Worm (Caenorhabditis elegans) whole organism, L3 larva: ENCODE measurements around the gene cts-1.

Experiments used
- R02D3.7 ChIP-seq: fragments of 150-350 bp; optimal IDR thresholded peaks from 2 replicates; lab custom pipeline; 2014; ENCODE audit warnings: missing biosample characterization, missing genetic modification characterization
- ZK546.5 ChIP-seq: sonication (generic microtip); optimal IDR thresholded peaks from 2 replicates; lab custom pipeline; 2017; ENCODE audit warnings: missing biosample characterization, missing genetic modification characterization
- aly-2 ChIP-seq: fragments of 150-350 bp; optimal IDR thresholded peaks from 2 replicates; lab custom pipeline; 2014; ENCODE audit warnings: missing biosample characterization, missing genetic modification characterization
- ama-1 ChIP-seq: fragments of 150-350 bp; optimal IDR thresholded peaks from 2 replicates; lab custom pipeline; 2018
- ceh-16 ChIP-seq: sonication (generic microtip); optimal IDR thresholded peaks from 2 replicates; lab custom pipeline; 2017; ENCODE audit warnings: missing biosample characterization, missing genetic modification characterization
- ceh-82 ChIP-seq: fragments of 150-350 bp; optimal IDR thresholded peaks from 2 replicates; lab custom pipeline; 2014; ENCODE audit warnings: missing biosample characterization, missing genetic modification characterization
- daf-12 ChIP-seq: fragments of 150-350 bp; optimal IDR thresholded peaks from 2 replicates; lab custom pipeline; 2014; ENCODE audit warnings: missing biosample characterization, missing genetic modification reagents, missing genetic modification characterization
- egl-5 ChIP-seq: fragments of 150-350 bp; optimal IDR thresholded peaks from 2 replicates; lab custom pipeline; 2017; ENCODE audit warnings: missing biosample characterization, missing genetic modification reagents, missing genetic modification characterization, inconsistent platforms
- elt-1 ChIP-seq: fragments of 150-350 bp; optimal IDR thresholded peaks from 2 replicates; lab custom pipeline; 2014; ENCODE audit warnings: missing biosample characterization, missing genetic modification characterization
- elt-2 ChIP-seq: sonication (generic microtip); optimal IDR thresholded peaks from 2 replicates; lab custom pipeline; 2016; ENCODE audit warnings: missing genetic modification reagents, mild to moderate bottlenecking, missing genetic modification characterization, missing compliant biosample characterization
- eor-1 ChIP-seq, 2 experiments: fragments of 150-350 bp; optimal IDR thresholded peaks; 2 replicates each; lab custom pipeline; 2014 to 2018; ENCODE audit warnings: missing biosample characterization in 2 of 2, missing genetic modification characterization in 2 of 2
- fkh-2 ChIP-seq: fragments of 150-350 bp; optimal IDR thresholded peaks from 2 replicates; lab custom pipeline; 2014; ENCODE audit warnings: missing biosample characterization, missing genetic modification reagents, missing genetic modification characterization
- fos-1 ChIP-seq: fragments of 150-350 bp; optimal IDR thresholded peaks from 2 replicates; lab custom pipeline; 2014; ENCODE audit warnings: missing biosample characterization, missing genetic modification characterization
- hmg-11 ChIP-seq: sonication (generic microtip); optimal IDR thresholded peaks from 2 replicates; lab custom pipeline; 2016; ENCODE audit warnings: missing genetic modification characterization, missing compliant biosample characterization
- jun-1 ChIP-seq: fragments of 150-350 bp; optimal IDR thresholded peaks from 2 replicates; lab custom pipeline; 2014; ENCODE audit warnings: missing biosample characterization, missing genetic modification reagents, missing genetic modification characterization
- lsy-12 ChIP-seq: sonication (generic microtip); optimal IDR thresholded peaks from 2 replicates; lab custom pipeline; 2016; ENCODE audit warnings: mild to moderate bottlenecking, missing genetic modification characterization, missing compliant biosample characterization
- mdl-1 ChIP-seq: fragments of 150-350 bp; optimal IDR thresholded peaks from 2 replicates; lab custom pipeline; 2014; ENCODE audit warnings: missing biosample characterization, missing genetic modification characterization
- mml-1 ChIP-seq: fragments of 150-350 bp; sonication (generic microtip); optimal IDR thresholded peaks from 3 replicates; lab custom pipeline; 2014; ENCODE audit warnings: missing biosample characterization, missing genetic modification characterization
- nfya-1 ChIP-seq: sonication (generic microtip); optimal IDR thresholded peaks from 2 replicates; lab custom pipeline; 2017; ENCODE audit warnings: missing genetic modification characterization, mild to moderate bottlenecking, missing compliant biosample characterization, antibody characterized with exemption, moderate library complexity; ENCODE audit not compliant: insufficient read depth
- nhr-11 ChIP-seq: fragments of 150-350 bp; optimal IDR thresholded peaks from 2 replicates; lab custom pipeline; 2014; ENCODE audit warnings: missing biosample characterization, missing genetic modification characterization
- nhr-12 ChIP-seq: fragments of 150-350 bp; optimal IDR thresholded peaks from 2 replicates; lab custom pipeline; 2014; ENCODE audit warnings: missing biosample characterization, missing genetic modification characterization
- nhr-23 ChIP-seq: fragments of 150-350 bp; optimal IDR thresholded peaks from 2 replicates; lab custom pipeline; 2014; ENCODE audit warnings: missing biosample characterization, missing genetic modification reagents, missing genetic modification characterization
- nhr-237 ChIP-seq: fragments of 150-350 bp; optimal IDR thresholded peaks from 2 replicates; lab custom pipeline; 2014; ENCODE audit warnings: missing biosample characterization, missing genetic modification characterization
- nhr-25 ChIP-seq: sonication (generic microtip); optimal IDR thresholded peaks from 2 replicates; lab custom pipeline; 2017; ENCODE audit warnings: missing biosample characterization, missing genetic modification characterization
- nhr-28 ChIP-seq: fragments of 150-350 bp; optimal IDR thresholded peaks from 2 replicates; lab custom pipeline; 2014; ENCODE audit warnings: missing biosample characterization, missing genetic modification characterization
- nhr-76 ChIP-seq: fragments of 150-350 bp; sonication (generic microtip); optimal IDR thresholded peaks from 5 replicates; lab custom pipeline; 2014; ENCODE audit warnings: missing biosample characterization, missing genetic modification characterization
- nhr-77 ChIP-seq: fragments of 150-350 bp; optimal IDR thresholded peaks from 2 replicates; lab custom pipeline; 2014; ENCODE audit warnings: missing biosample characterization, missing genetic modification characterization
- pha-4 ChIP-seq: fragments of 150-350 bp; optimal IDR thresholded peaks from 2 replicates; lab custom pipeline; 2014; ENCODE audit warnings: missing biosample characterization, missing genetic modification reagents, missing genetic modification characterization
- pqm-1 ChIP-seq: fragments of 150-350 bp; optimal IDR thresholded peaks from 2 replicates; lab custom pipeline; 2017; ENCODE audit warnings: missing biosample characterization, missing genetic modification characterization, inconsistent platforms
- sea-2 ChIP-seq: fragments of 150-350 bp; sonication (generic microtip); optimal IDR thresholded peaks from 4 replicates; lab custom pipeline; 2014; ENCODE audit warnings: missing biosample characterization, missing genetic modification reagents, missing genetic modification characterization
- snpc-4 ChIP-seq: fragments of 150-350 bp; optimal IDR thresholded peaks from 2 replicates; lab custom pipeline; 2014; ENCODE audit warnings: missing biosample characterization, missing genetic modification characterization
- ztf-11 ChIP-seq: fragments of 150-350 bp; optimal IDR thresholded peaks from 2 replicates; lab custom pipeline; 2014; ENCODE audit warnings: missing biosample characterization, missing genetic modification characterization
- ztf-4 ChIP-seq: fragments of 150-350 bp; optimal IDR thresholded peaks from 2 replicates; lab custom pipeline; 2014; ENCODE audit warnings: missing biosample characterization, missing genetic modification characterization

The cts-1 gene

ce11 chrIII:10202391-10202790 is 14.0 kb downstream of the cts-1 start:
- TF ChIP-seq fkh-2 (no peak), nhr-23 (no peak), mml-1 (tag; lab: Kevin White, UChicago) (no peak), nhr-25 (tag; lab: Kevin White, UChicago) (peak; percentile 41), pha-4 (no peak), nhr-11 (tag; lab: Kevin White, UChicago) (no peak), elt-1 (tag; lab: Kevin White, UChicago) (no peak)

ce11 chrIII:10201235-10201634 is 15.2 kb downstream of the cts-1 start, which contains the start of the genes T20G5.13 and T20G5.12:
T20G5.13 (minus strand) TSS chrIII:10201335.
T20G5.12 (plus strand) TSS chrIII:10201604.
- TF ChIP-seq ztf-4 (tag; lab: Kevin White, UChicago): no peak
- TF ChIP-seq ceh-82 (tag; lab: Kevin White, UChicago): no peak
- no peak for TF ChIP-seq sea-2 (GFP tag; lab: Kevin White, UChicago)
- TF ChIP-seq R02D3.7: no peak
- TF ChIP-seq aly-2: no peak
- no peak for TF ChIP-seq mml-1 (tag; lab: Kevin White, UChicago)
- TF ChIP-seq eor-1 (tag; optimal IDR thresholded peaks at IDR 0.05; lab: Kevin White, UChicago): no peak
- TF ChIP-seq ceh-16 (tag; lab: Kevin White, UChicago): no peak
- no peak for TF ChIP-seq nhr-11 (tag; lab: Kevin White, UChicago)
- no peak for TF ChIP-seq nhr-12 (tag; lab: Kevin White, UChicago)
- no peak for TF ChIP-seq mdl-1 (tag; lab: Kevin White, UChicago)
- TF ChIP-seq fos-1: no peak
- TF ChIP-seq ztf-11 (tag; lab: Kevin White, UChicago): no peak
- no peak for TF ChIP-seq elt-1 (tag; lab: Kevin White, UChicago)
- TF ChIP-seq nfya-1: no peak
- no peak for TF ChIP-seq elt-2 (tag; lab: Kevin White, UChicago)

ce11 chrIII:10199052-10199451 is 17.4 kb downstream of the cts-1 start, which contains the start of gene T20G5.8:
T20G5.8 (plus strand) TSS chrIII:10199352.
- TF ChIP-seq nhr-11 (tag; lab: Kevin White, UChicago) (no peak), elt-2 (tag; lab: Kevin White, UChicago) (no peak), snpc-4 (tag; lab: Kevin White, UChicago) (no peak), nfya-1 (no peak), nhr-77 (tag; lab: Kevin White, UChicago) (no peak), ZK546.5 (tag; lab: Kevin White, UChicago) (no peak), pha-4 (no peak), nhr-76 (tag; lab: Kevin White, UChicago) (no peak), ztf-4 (tag; lab: Kevin White, UChicago) (no peak), lsy-12 (tag; lab: Kevin White, UChicago) (no peak)

ce11 chrIII:10197416-10197815 is 19.0 kb downstream of the cts-1 start, which contains the start of gene dod-6:
dod-6 (plus strand) TSS chrIII:10197716.
- TF ChIP-seq ama-1 (lab: Kevin White, UChicago) (no peak), snpc-4 (tag; lab: Kevin White, UChicago) (no peak), nhr-237 (tag; lab: Kevin White, UChicago) (no peak), ceh-82 (tag; lab: Kevin White, UChicago) (no peak), nhr-12 (tag; lab: Kevin White, UChicago) (no peak), jun-1 (tag; lab: Kevin White, UChicago) (no peak), nhr-28 (no peak)

ce11 chrIII:10196796-10197195 is 19.6 kb downstream of the cts-1 start:
- peak; percentile 71 for TF ChIP-seq pqm-1 (tag; lab: Kevin White, UChicago)
- no peak for TF ChIP-seq nhr-23
- TF ChIP-seq fos-1: no peak
- peak; percentile 76 for TF ChIP-seq pha-4
- peak; percentile 56 for TF ChIP-seq elt-2 (tag; lab: Kevin White, UChicago)
- TF ChIP-seq egl-5 (tag; lab: Kevin White, UChicago): no peak
- TF ChIP-seq, all 47 proteins: peak for 3

- TF ChIP-seq daf-12: no peak
- TF ChIP-seq hmg-11 (tag; lab: Kevin White, UChicago): no peak
- TF ChIP-seq mml-1 (tag; lab: Kevin White, UChicago): no peak
- TF ChIP-seq nhr-25 (tag; lab: Kevin White, UChicago): no peak
- TF ChIP-seq fos-1: no peak
- TF ChIP-seq, all 47 proteins: peak for 0
These were observed 20.5 kb downstream of the cts-1 start for ce11 chrIII:10195911-10196310.
